Worm (Caenorhabditis elegans) whole organism, early embryonic: ENCODE measurements around the gene sri-7.

Experiments
- B0310.2 ChIP-seq: sonication (generic microtip); optimal IDR thresholded peaks from 2 replicates; lab custom pipeline; 2016; ENCODE audit warnings: mild to moderate bottlenecking, missing genetic modification characterization, missing compliant biosample characterization
- ama-1 ChIP-seq: fragments of 150-350 bp; optimal IDR thresholded peaks from 2 replicates; lab custom pipeline; 2014
- tbx-37 ChIP-seq: fragments of 200-800 bp; sonication (Bioruptor generic); conservative IDR thresholded peaks from 2 replicates; pipeline ENCODE4 v1.3.6; 2022; ENCODE audit warnings: missing genetic modification reagents, missing genetic modification characterization, missing compliant biosample characterization

DNA sequence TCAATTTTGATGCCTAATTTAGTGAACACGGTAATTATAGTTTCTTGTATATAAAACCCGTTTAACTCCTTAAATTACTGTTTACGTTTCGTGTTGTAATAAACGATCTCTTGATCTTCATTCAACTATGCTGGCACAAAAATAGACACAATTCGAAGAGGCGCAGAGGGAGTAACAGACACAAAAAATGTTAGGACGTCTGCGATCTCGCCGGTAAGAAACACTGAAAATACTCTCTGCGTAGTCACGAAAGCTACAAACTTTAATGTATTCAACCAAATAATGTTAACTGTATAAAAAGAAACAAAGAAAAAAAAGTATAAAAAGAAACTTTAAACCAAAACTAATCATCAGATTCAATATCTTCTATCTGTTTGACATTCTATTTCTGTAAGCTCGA is 19.3 kb upstream of the sri-7 start, which contains the start of gene dhs-23:
- TF ChIP-seq tbx-37 (GFP tag; lab: Robert Waterston, UW) (no peak), ama-1 (lab: Kevin White, UChicago) (no peak), B0310.2 (no peak)
